Worm (Caenorhabditis elegans): ENCODE measurements around the gene C26B2.7.

DNA sequence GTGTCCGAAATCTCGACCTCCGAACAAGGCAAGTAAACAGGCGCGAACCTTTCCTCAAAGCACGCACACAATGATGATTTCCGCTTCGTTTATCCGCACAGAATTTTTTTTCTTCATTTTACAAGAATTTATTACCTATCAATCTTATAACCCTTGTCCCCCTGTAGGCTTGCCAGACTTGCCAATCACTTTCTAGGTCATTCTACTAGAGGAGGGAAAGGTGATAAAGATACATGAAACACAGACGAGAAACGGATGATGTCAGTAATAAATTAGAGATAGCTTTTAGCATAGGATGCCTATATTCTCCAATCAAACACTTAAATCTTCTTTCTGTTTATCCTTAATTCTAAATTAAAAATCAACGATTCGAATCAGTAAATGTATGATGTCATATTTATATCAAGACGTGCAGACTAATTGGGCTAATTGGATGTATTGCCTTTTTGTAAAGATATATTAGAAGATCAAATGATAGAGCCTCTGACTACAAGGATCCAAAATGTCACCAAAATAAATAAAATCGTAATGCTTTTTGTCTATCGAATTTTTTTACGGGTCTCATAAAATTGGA, 11.3 kb downstream of the C26B2.7 start:
- TF ChIP-seq pha-4 (tag; optimal IDR thresholded peaks at IDR 0.05) (no peak), lin-13 (tag; optimal IDR thresholded peaks at IDR 0.05) (no peak), nhr-28 (tag; optimal IDR thresholded peaks at IDR 0.05) (no peak), mls-2 (tag; optimal IDR thresholded peaks at IDR 0.05) (no peak), elt-1 (tag; optimal IDR thresholded peaks at IDR 0.05; ENCODE audit: borderline replicate concordance, insufficient read depth) (no peak), sem-2 (GFP tag; optimal IDR thresholded peaks at IDR 0.05) (no peak), nhr-237 (tag; optimal IDR thresholded peaks at IDR 0.05) (no peak), nhr-76 (tag; optimal IDR thresholded peaks at IDR 0.05) (no peak), lsy-2 (tag; optimal IDR thresholded peaks at IDR 0.05) (no peak), unc-39 (tag; optimal IDR thresholded peaks at IDR 0.05) (no peak)
